Worm (Caenorhabditis elegans) whole organism, L3 larva: Measurements from ENCODE around the gene C01F1.5.
A peak's percentile ranks its signal among the peaks of the same experiment; 100 is the strongest.

Source experiments
- ZK546.5 ChIP-seq: sonication (generic microtip); optimal IDR thresholded peaks from 2 replicates; lab custom pipeline; 2017; ENCODE audit warnings: missing biosample characterization, missing genetic modification characterization
- elt-2 ChIP-seq: sonication (generic microtip); optimal IDR thresholded peaks from 2 replicates; lab custom pipeline; 2016; ENCODE audit warnings: missing genetic modification reagents, mild to moderate bottlenecking, missing genetic modification characterization, missing compliant biosample characterization
- fkh-10 ChIP-seq: sonication (generic microtip); optimal IDR thresholded peaks from 2 replicates; lab custom pipeline; 2017; ENCODE audit warnings: missing biosample characterization, missing genetic modification reagents, missing genetic modification characterization
- nfya-1 ChIP-seq: sonication (generic microtip); optimal IDR thresholded peaks from 2 replicates; lab custom pipeline; 2017; ENCODE audit warnings: missing genetic modification characterization, mild to moderate bottlenecking, missing compliant biosample characterization, antibody characterized with exemption, moderate library complexity; ENCODE audit not compliant: insufficient read depth
- nhr-25 ChIP-seq: sonication (generic microtip); optimal IDR thresholded peaks from 2 replicates; lab custom pipeline; 2017; ENCODE audit warnings: missing biosample characterization, missing genetic modification characterization

DNA sequence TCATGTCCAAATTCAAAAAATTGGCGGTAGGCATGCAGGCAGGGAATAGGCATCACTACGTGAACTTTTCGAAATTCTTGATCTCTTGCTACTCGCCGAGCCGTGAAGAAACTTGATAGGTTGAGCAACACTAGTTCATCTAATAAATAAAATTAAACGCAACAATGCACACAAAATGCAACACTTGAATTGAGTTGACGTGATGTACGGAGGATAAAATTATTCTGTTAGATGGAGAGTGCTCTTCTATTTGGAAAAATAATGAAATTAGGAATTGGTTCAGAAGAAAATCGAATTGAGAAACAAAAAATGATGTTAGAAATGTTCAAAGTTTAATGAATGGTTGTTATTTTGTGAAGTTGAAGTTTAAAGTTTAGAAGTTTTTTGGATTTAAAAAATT lies 4.7 kb downstream of the C01F1.5 start:
- TF ChIP-seq elt-2 (tag; lab: Kevin White, UChicago) (no peak), fkh-10 (peak; percentile 9), nhr-25 (tag; lab: Kevin White, UChicago) (no peak), nfya-1 (tag; lab: Kevin White, UChicago) (no peak), ZK546.5 (tag; lab: Kevin White, UChicago) (no peak)
